Worm (Caenorhabditis elegans) whole organism, L1 larva: ENCODE measurements around the gene npr-9.

Experiments
- Y116A8C.19 ChIP-seq: sonication (generic microtip); optimal IDR thresholded peaks from 2 replicates; lab custom pipeline; 2016; ENCODE audit warnings: missing compliant biosample characterization, missing genetic modification characterization, borderline replicate concordance
- aha-1 ChIP-seq: fragments of 150-350 bp; optimal IDR thresholded peaks from 2 replicates; lab custom pipeline; 2014; ENCODE audit warnings: missing biosample characterization, missing genetic modification characterization
- aly-2 ChIP-seq: fragments of 150-350 bp; optimal IDR thresholded peaks from 2 replicates; lab custom pipeline; 2014; ENCODE audit warnings: missing biosample characterization, missing genetic modification characterization
- elt-2 ChIP-seq: sonication (generic microtip); optimal IDR thresholded peaks from 2 replicates; lab custom pipeline; 2016; ENCODE audit warnings: missing genetic modification characterization, mild to moderate bottlenecking, inconsistent platforms, missing compliant biosample characterization, missing genetic modification reagents
- mdl-1 ChIP-seq, 2 experiments: fragments of 150-350 bp; optimal IDR thresholded peaks; 2 replicates each; lab custom pipeline; 2014 to 2017; ENCODE audit warnings: missing biosample characterization in 2 of 2, missing genetic modification characterization in 2 of 2, inconsistent platforms in 1 of 2
- nhr-71 ChIP-seq: sonication (generic microtip); optimal IDR thresholded peaks from 2 replicates; lab custom pipeline; 2016; ENCODE audit warnings: mild to moderate bottlenecking, missing genetic modification characterization, moderate library complexity, missing compliant biosample characterization
- nhr-85 ChIP-seq: sonication (generic microtip); peaks from one replicate; lab custom pipeline; 2016; ENCODE audit warnings: missing genetic modification characterization, inconsistent platforms, missing compliant biosample characterization
- snpc-4 ChIP-seq: fragments of 150-350 bp; optimal IDR thresholded peaks from 2 replicates; lab custom pipeline; 2014; ENCODE audit warnings: missing biosample characterization, missing genetic modification characterization
- tlp-1 ChIP-seq: fragments of 150-350 bp; optimal IDR thresholded peaks from 2 replicates; lab custom pipeline; 2014; ENCODE audit warnings: missing biosample characterization, missing genetic modification characterization
- unc-130 ChIP-seq: fragments of 150-350 bp; optimal IDR thresholded peaks from 2 replicates; lab custom pipeline; 2017; ENCODE audit warnings: missing biosample characterization, missing genetic modification characterization, inconsistent platforms
- zip-4 ChIP-seq: fragments of 200-800 bp; sonication (Bioruptor generic); optimal IDR thresholded peaks from 2 replicates; lab custom pipeline; 2018; ENCODE audit warnings: mild to moderate bottlenecking, missing genetic modification characterization, moderate library complexity, missing compliant biosample characterization
- ztf-4 ChIP-seq: fragments of 150-350 bp; optimal IDR thresholded peaks from 2 replicates; lab custom pipeline; 2014; ENCODE audit warnings: missing biosample characterization, missing genetic modification characterization

DNA sequence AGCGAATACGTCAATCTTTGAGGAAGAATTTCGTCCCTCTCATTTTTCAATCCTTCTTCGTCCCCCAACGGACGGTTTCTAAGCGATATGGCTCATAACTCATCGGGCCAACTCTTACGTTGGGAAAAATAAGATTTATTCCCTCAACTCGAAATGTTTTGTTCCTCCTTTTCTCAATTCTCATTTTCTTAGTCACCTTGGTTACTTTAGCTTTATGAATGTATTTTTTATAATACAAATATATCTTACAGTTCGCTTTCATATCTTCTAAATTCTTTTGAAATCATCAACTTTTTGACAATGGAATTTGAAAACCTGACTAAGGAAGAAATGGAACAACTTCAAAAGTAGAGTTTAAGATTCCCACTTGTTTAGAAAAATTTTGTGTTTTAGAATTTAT is at the start of gene npr-9:
- TF ChIP-seq nhr-71 (no peak), aly-2 (tag; lab: Kevin White, UChicago) (no peak), aha-1 (tag; lab: Kevin White, UChicago) (no peak), snpc-4 (no peak), nhr-85 (tag; lab: Kevin White, UChicago) (no peak), mdl-1 (tag; optimal IDR thresholded peaks at IDR 0.05; lab: Kevin White, UChicago) (no peak), ztf-4 (tag; lab: Kevin White, UChicago) (no peak), unc-130 (tag; lab: Kevin White, UChicago) (no peak), elt-2 (tag; lab: Kevin White, UChicago) (no peak), zip-4 (no peak), tlp-1 (no peak), Y116A8C.19 (no peak)
